Fruit fly (Drosophila melanogaster): ENCODE data around the gene tau.

Gene tau

dm6 chr3R:27656686-27657535 lies at the start of gene tau:
TSS of gene tau (minus strand) at chr3R:27656996.
- TF ChIP-seq CG8478 (optimal IDR thresholded peaks at IDR 0.05) (no peak), Dll (optimal IDR thresholded peaks at IDR 0.05) (no peak), pan (optimal IDR thresholded peaks at IDR 0.05) (no peak), EcR (GFP tag; optimal IDR thresholded peaks at IDR 0.05) (no peak), psq (optimal IDR thresholded peaks at IDR 0.05) (no peak), usp (GFP tag; optimal IDR thresholded peaks at IDR 0.05) (no peak)

- no peak for TF ChIP-seq CG8478 (optimal IDR thresholded peaks at IDR 0.05)
- no peak for TF ChIP-seq psq (optimal IDR thresholded peaks at IDR 0.05)
- TF ChIP-seq pan (optimal IDR thresholded peaks at IDR 0.05) = no peak
Observed at dm6 chr3R:27706039-27706580, 49.3 kb upstream of the tau start.

DNA sequence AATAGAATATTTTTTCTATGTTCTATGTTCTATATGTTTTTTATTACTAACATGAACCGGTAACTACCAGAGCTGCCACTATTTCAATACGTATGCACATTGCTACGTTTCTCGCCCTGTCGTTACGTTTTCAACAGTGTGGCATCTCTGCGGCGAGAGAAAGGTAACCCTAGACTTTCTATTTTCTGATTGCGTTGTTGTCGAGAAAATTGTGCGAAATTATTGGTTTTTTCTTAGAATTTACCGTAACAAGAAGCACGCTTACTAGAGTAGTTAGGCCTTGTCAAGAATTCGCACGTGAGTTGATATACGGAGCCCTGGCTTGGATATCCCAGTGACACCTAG lies 43.4 kb upstream of the tau start, which contains the start of gene btz:
Gene btz (plus strand): TSS at position 133 of the 345 bp plus-strand sequence.
- TF ChIP-seq Dll (optimal IDR thresholded peaks at IDR 0.05) (no peak), usp (GFP tag; optimal IDR thresholded peaks at IDR 0.05) (no peak), EcR (GFP tag; optimal IDR thresholded peaks at IDR 0.05) (no peak), pan (optimal IDR thresholded peaks at IDR 0.05) (no peak), psq (optimal IDR thresholded peaks at IDR 0.05) (no peak), CG8478 (optimal IDR thresholded peaks at IDR 0.05) (no peak)

dm6 chr3R:27699540-27700228 lies 42.9 kb upstream of the tau start, which contains the start of gene ALiX:
TSS of gene ALiX (minus strand) at chr3R:27700110.
- TF ChIP-seq usp (GFP tag; optimal IDR thresholded peaks at IDR 0.05) (no peak), CG8478 (optimal IDR thresholded peaks at IDR 0.05) (no peak), pan (optimal IDR thresholded peaks at IDR 0.05) (no peak), psq (optimal IDR thresholded peaks at IDR 0.05) (no peak), Dll (optimal IDR thresholded peaks at IDR 0.05) (no peak), EcR (GFP tag; optimal IDR thresholded peaks at IDR 0.05) (no peak)

DNA sequence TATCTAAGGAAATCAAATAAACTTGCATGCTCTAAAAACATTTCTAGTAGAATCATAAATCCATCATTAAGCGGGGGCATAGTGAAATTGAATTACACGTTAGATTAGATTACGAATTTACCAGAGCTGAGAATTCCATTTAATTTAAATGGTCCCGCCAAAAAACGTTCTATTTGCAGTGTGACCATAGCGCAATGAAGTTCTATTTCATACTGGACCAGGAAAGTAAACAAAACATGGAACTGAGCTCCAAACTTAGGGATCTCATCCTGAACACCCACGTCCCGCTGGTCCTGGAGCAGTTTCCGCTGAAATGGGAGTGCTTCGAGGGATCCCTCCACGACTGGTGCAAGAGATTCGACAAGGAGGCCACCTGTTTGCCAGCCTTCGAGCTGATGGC lies 38.2 kb upstream of the tau start, which contains the start of gene HSPBAP1:
Gene HSPBAP1 (plus strand): TSS at position 217 of the 400 bp plus-strand sequence.
- TF ChIP-seq EcR (GFP tag; optimal IDR thresholded peaks at IDR 0.05) = no peak
- no peak for TF ChIP-seq psq (optimal IDR thresholded peaks at IDR 0.05)
- no peak for TF ChIP-seq CG8478 (optimal IDR thresholded peaks at IDR 0.05)
- TF ChIP-seq usp (GFP tag; optimal IDR thresholded peaks at IDR 0.05) = no peak
- TF ChIP-seq pan (optimal IDR thresholded peaks at IDR 0.05) = no peak
- no peak for TF ChIP-seq Dll (optimal IDR thresholded peaks at IDR 0.05)

DNA sequence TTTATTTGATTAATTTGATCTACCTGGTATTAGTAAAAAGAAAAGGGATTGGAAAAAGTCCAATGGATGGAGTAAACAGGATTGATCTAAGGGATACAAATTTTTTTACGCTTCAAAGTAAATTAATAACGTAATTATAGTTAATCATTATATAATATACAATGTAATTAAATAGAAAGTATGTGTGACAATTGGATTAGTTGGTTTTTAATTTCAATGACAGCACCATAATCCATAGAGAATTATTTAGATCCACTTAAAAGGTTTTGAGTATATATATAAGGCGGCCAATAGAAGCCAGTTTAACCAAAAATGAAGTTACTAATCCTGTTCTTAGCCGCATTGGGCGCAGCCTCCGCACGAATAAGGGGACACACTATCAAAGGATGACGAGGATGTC lies 37.8 kb upstream of the tau start, which contains the start of gene Acp98AB:
Gene Acp98AB (plus strand): TSS at position 301 of the 400 bp plus-strand sequence.
- TF ChIP-seq EcR (GFP tag; optimal IDR thresholded peaks at IDR 0.05) (no peak), pan (optimal IDR thresholded peaks at IDR 0.05) (no peak), psq (optimal IDR thresholded peaks at IDR 0.05) (no peak), CG8478 (optimal IDR thresholded peaks at IDR 0.05) (no peak), usp (GFP tag; optimal IDR thresholded peaks at IDR 0.05) (no peak), Dll (optimal IDR thresholded peaks at IDR 0.05) (no peak)

DNA sequence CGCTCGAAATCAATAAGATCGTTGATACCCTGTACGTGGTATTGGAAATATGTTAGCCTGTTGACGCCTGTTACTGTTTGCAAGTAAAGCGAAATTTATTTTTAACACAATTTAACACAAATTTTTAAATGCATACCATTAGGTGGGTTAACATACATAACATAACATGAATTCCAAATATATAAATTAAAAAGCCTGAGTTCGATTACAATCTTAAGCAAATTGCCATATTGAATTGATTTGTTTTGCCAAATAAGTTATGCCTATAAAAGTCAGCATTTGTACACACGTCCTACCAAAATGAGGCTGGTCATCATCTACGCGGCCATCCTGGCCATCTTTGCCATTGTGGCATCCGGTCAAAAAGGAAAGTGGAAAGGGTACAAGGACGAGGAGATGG lies 37.2 kb upstream of the tau start, which contains the start of gene CG43319:
Gene CG43319 (plus strand): TSS at position 301 of the 400 bp plus-strand sequence.
- TF ChIP-seq psq (optimal IDR thresholded peaks at IDR 0.05) (no peak), pan (optimal IDR thresholded peaks at IDR 0.05) (peak; percentile 61)

dm6 chr3R:27692645-27693307 lies 36.0 kb upstream of the tau start:
- TF ChIP-seq pan (optimal IDR thresholded peaks at IDR 0.05) (no peak), CG8478 (optimal IDR thresholded peaks at IDR 0.05) (no peak), Dll (optimal IDR thresholded peaks at IDR 0.05) (no peak), usp (GFP tag; optimal IDR thresholded peaks at IDR 0.05) (no peak), psq (optimal IDR thresholded peaks at IDR 0.05) (no peak), EcR (GFP tag; optimal IDR thresholded peaks at IDR 0.05) (no peak)

- TF ChIP-seq EcR (GFP tag; optimal IDR thresholded peaks at IDR 0.05) = no peak
- no peak for TF ChIP-seq usp (GFP tag; optimal IDR thresholded peaks at IDR 0.05)
- no peak for TF ChIP-seq Dll (optimal IDR thresholded peaks at IDR 0.05)
- no peak for TF ChIP-seq pan (optimal IDR thresholded peaks at IDR 0.05)
- TF ChIP-seq psq (optimal IDR thresholded peaks at IDR 0.05) = no peak
- no peak for TF ChIP-seq CG8478 (optimal IDR thresholded peaks at IDR 0.05)
Observed at dm6 chr3R:27688034-27688433, 31.2 kb upstream of the tau start, which contains the start of gene CG31055. TSS of gene CG31055 (minus strand) at chr3R:27688134.

- no peak for TF ChIP-seq CG8478 (optimal IDR thresholded peaks at IDR 0.05)
- TF ChIP-seq psq (optimal IDR thresholded peaks at IDR 0.05) = no peak
- TF ChIP-seq Dll (optimal IDR thresholded peaks at IDR 0.05) = no peak
- no peak for TF ChIP-seq usp (GFP tag; optimal IDR thresholded peaks at IDR 0.05)
- no peak for TF ChIP-seq EcR (GFP tag; optimal IDR thresholded peaks at IDR 0.05)
- TF ChIP-seq pan (optimal IDR thresholded peaks at IDR 0.05) = no peak
Observed at dm6 chr3R:27685539-27686012, 28.8 kb upstream of the tau start, which contains the start of gene CG12880. TSS of gene CG12880 (plus strand) at chr3R:27685962.

DNA sequence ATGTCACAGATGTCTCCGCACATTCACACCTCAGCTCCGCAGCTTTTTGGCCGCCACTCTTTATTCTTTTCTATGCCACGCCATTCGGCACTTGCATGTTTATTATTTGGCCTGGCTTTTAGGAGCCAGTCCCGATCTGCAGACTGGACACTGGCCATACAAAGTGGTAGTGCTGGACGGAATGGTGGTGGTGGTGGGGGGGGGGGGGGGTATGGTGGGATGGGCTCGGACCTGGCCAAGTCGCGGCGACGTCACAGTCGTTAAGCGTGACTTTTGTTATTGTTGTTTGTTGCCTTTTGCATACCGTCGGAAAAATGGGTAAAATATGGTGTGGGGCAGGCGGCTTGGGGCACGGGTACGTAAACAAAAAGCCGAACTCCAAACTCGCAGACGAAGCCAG lies 28.3 kb upstream of the tau start:
- TF ChIP-seq psq (optimal IDR thresholded peaks at IDR 0.05) (no peak), pan (optimal IDR thresholded peaks at IDR 0.05) (no peak)

Measured in whole organism.